Worm (Caenorhabditis elegans) whole organism, late embryonic: ENCODE measurements around the gene sid-2.

Experiments used
- C08G9.2 ChIP-seq: sonication (generic microtip); optimal IDR thresholded peaks from 2 replicates; lab custom pipeline; 2016; ENCODE audit warnings: mild to moderate bottlenecking, missing genetic modification characterization, moderate library complexity, missing compliant biosample characterization
- F13H6.1 ChIP-seq: sonication (generic microtip); optimal IDR thresholded peaks from 2 replicates; lab custom pipeline; 2016; ENCODE audit warnings: missing genetic modification characterization, missing compliant biosample characterization
- T23F11.4 ChIP-seq: fragments of 200-800 bp; sonication (Bioruptor generic); optimal IDR thresholded peaks from 2 replicates; lab custom pipeline; 2018; ENCODE audit warnings: mild to moderate bottlenecking, missing genetic modification characterization, missing compliant biosample characterization
- ahr-1 ChIP-seq: sonication (generic microtip); optimal IDR thresholded peaks from 2 replicates; lab custom pipeline; 2016; ENCODE audit warnings: missing genetic modification characterization, missing compliant biosample characterization
- ama-1 ChIP-seq: fragments of 150-350 bp; optimal IDR thresholded peaks from 2 replicates; lab custom pipeline; 2014
- ceh-18 ChIP-seq: sonication (generic microtip); optimal IDR thresholded peaks from 2 replicates; lab custom pipeline; 2016; ENCODE audit warnings: missing genetic modification characterization, missing compliant biosample characterization
- ceh-19 ChIP-seq: fragments of 200-800 bp; sonication (Bioruptor generic); optimal IDR thresholded peaks from 2 replicates; lab custom pipeline; 2018; ENCODE audit warnings: mild to moderate bottlenecking, missing genetic modification characterization, missing compliant biosample characterization
- ceh-2 ChIP-seq: sonication (generic microtip); optimal IDR thresholded peaks from 2 replicates; lab custom pipeline; 2016; ENCODE audit warnings: missing genotype, missing genetic modification characterization, missing compliant biosample characterization
- ceh-31 ChIP-seq: sonication (generic microtip); optimal IDR thresholded peaks from 2 replicates; lab custom pipeline; 2016; ENCODE audit warnings: missing genetic modification characterization, missing compliant biosample characterization
- ceh-34 ChIP-seq: sonication (generic microtip); optimal IDR thresholded peaks from 2 replicates; lab custom pipeline; 2016; ENCODE audit warnings: mild to moderate bottlenecking, missing genetic modification characterization, missing compliant biosample characterization
- ceh-45 ChIP-seq: fragments of 200-800 bp; sonication (Bioruptor generic); IDR thresholded peaks from 2 replicates; pipeline ENCODE4 v1.3.6; 2022; ENCODE audit warnings: missing genetic modification reagents, missing genetic modification characterization, missing compliant biosample characterization
- ceh-48 ChIP-seq: sonication (generic microtip); optimal IDR thresholded peaks from 2 replicates; lab custom pipeline; 2016; ENCODE audit warnings: missing genetic modification characterization, inconsistent platforms, missing compliant biosample characterization
- dve-1 ChIP-seq: sonication (generic microtip); optimal IDR thresholded peaks from 2 replicates; lab custom pipeline; 2017; ENCODE audit warnings: antibody characterized with exemption, mild to moderate bottlenecking, missing genetic modification characterization, missing compliant biosample characterization
- elt-2 ChIP-seq: sonication (generic microtip); optimal IDR thresholded peaks from 2 replicates; lab custom pipeline; 2016; ENCODE audit warnings: missing genetic modification reagents, missing genetic modification characterization, missing compliant biosample characterization
- elt-4 ChIP-seq: sonication (generic microtip); optimal IDR thresholded peaks from 2 replicates; lab custom pipeline; 2016; ENCODE audit warnings: missing genetic modification characterization, missing compliant biosample characterization
- gmeb-2 ChIP-seq: sonication (generic microtip); optimal IDR thresholded peaks from 2 replicates; lab custom pipeline; 2016; ENCODE audit warnings: missing genetic modification characterization, inconsistent platforms, missing compliant biosample characterization
- hlh-13 ChIP-seq: fragments of 200-800 bp; sonication (Bioruptor generic); optimal IDR thresholded peaks from 2 replicates; lab custom pipeline; 2018; ENCODE audit warnings: mild to moderate bottlenecking, missing genetic modification characterization, missing compliant biosample characterization
- hlh-30 ChIP-seq: sonication (generic microtip); optimal IDR thresholded peaks from 2 replicates; lab custom pipeline; 2017; ENCODE audit warnings: antibody characterized with exemption, missing genetic modification characterization, missing compliant biosample characterization; ENCODE audit not compliant: insufficient read depth
- hlh-8 ChIP-seq: sonication (generic microtip); optimal IDR thresholded peaks from 2 replicates; lab custom pipeline; 2016; ENCODE audit warnings: missing genotype, missing genetic modification characterization, missing compliant biosample characterization
- lim-6 ChIP-seq: sonication (generic microtip); optimal IDR thresholded peaks from 2 replicates; lab custom pipeline; 2016; ENCODE audit warnings: missing genetic modification characterization, missing compliant biosample characterization
- lin-11 ChIP-seq: fragments of 200-800 bp; sonication (Bioruptor generic); optimal IDR thresholded peaks from 2 replicates; lab custom pipeline; 2018; ENCODE audit warnings: mild to moderate bottlenecking, missing genetic modification characterization, missing compliant biosample characterization
- madf-2 ChIP-seq: sonication (generic microtip); optimal IDR thresholded peaks from 2 replicates; lab custom pipeline; 2017; ENCODE audit warnings: missing genetic modification characterization, missing compliant biosample characterization
- nfya-1 ChIP-seq: sonication (generic microtip); optimal IDR thresholded peaks from 2 replicates; lab custom pipeline; 2017; ENCODE audit warnings: missing genetic modification characterization, mild to moderate bottlenecking, missing compliant biosample characterization, antibody characterized with exemption, moderate library complexity
- nhr-11 ChIP-seq: fragments of 150-350 bp; optimal IDR thresholded peaks from 2 replicates; lab custom pipeline; 2014; ENCODE audit warnings: missing biosample characterization, missing genetic modification characterization
- pag-3 ChIP-seq: sonication (generic microtip); optimal IDR thresholded peaks from 2 replicates; lab custom pipeline; 2016; ENCODE audit warnings: missing compliant biosample characterization, missing genetic modification characterization, borderline replicate concordance
- pat-9 ChIP-seq: fragments of 200-800 bp; sonication (Bioruptor generic); optimal IDR thresholded peaks from 2 replicates; lab custom pipeline; 2018; ENCODE audit warnings: mild to moderate bottlenecking, missing genetic modification characterization, moderate library complexity, missing compliant biosample characterization
- pha-4 ChIP-seq: fragments of 150-350 bp; optimal IDR thresholded peaks from 2 replicates; lab custom pipeline; 2018; ENCODE audit warnings: missing biosample characterization, missing genetic modification reagents, missing genetic modification characterization
- pqm-1 ChIP-seq: sonication (generic microtip); optimal IDR thresholded peaks from 2 replicates; lab custom pipeline; 2016; ENCODE audit warnings: missing genetic modification characterization, missing compliant biosample characterization
- sox-4 ChIP-seq: sonication (generic microtip); optimal IDR thresholded peaks from 2 replicates; lab custom pipeline; 2017; ENCODE audit warnings: mild to moderate bottlenecking, missing genetic modification characterization, inconsistent platforms, missing compliant biosample characterization
- tbx-2 ChIP-seq: sonication (generic microtip); optimal IDR thresholded peaks from 2 replicates; lab custom pipeline; 2016; ENCODE audit warnings: missing genetic modification characterization, missing compliant biosample characterization
- ttx-3 ChIP-seq: sonication (generic microtip); optimal IDR thresholded peaks from 2 replicates; lab custom pipeline; 2016; ENCODE audit warnings: missing genetic modification reagents, missing genetic modification characterization, missing compliant biosample characterization
- unc-42 ChIP-seq: sonication (generic microtip); optimal IDR thresholded peaks from 2 replicates; lab custom pipeline; 2016; ENCODE audit warnings: missing genotype, missing genetic modification characterization, missing compliant biosample characterization
- unc-86 ChIP-seq: sonication (generic microtip); optimal IDR thresholded peaks from 2 replicates; lab custom pipeline; 2016; ENCODE audit warnings: missing genetic modification characterization, missing compliant biosample characterization
- zip-5 ChIP-seq: sonication (generic microtip); optimal IDR thresholded peaks from 2 replicates; lab custom pipeline; 2016; ENCODE audit warnings: missing genetic modification characterization, missing compliant biosample characterization
- ztf-16 ChIP-seq: sonication (generic microtip); optimal IDR thresholded peaks from 2 replicates; lab custom pipeline; 2017; ENCODE audit warnings: missing genetic modification characterization, missing compliant biosample characterization

sid-2 gene

DNA sequence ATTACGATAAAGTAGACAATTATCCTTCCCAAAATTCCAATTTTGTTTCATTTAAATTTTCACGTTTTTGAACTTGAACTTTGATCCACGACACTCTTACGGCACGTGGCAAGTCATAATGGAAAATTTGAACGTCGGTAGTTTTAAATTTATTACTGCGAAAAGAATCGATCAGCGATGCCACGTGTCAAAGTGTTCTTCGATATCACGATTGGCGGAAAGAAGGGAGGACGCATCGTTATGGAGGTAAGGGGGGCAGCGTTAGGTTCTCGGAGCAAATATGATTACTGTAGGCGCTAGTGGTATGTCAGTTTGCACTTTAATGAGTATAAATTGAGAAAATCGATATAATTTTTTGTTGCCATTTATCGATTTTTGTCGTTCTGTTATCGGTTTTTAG is 13.3 kb downstream of the sid-2 start, which contains the start of gene cyn-2:
Gene cyn-2 (plus strand): TSS at position 114 of the 400 bp plus-strand sequence.
- TF ChIP-seq nhr-11 (no peak), ceh-18 (tag; lab: Kevin White, UChicago) (no peak), elt-2 (no peak), F13H6.1 (tag; lab: Kevin White, UChicago) (no peak), sox-4 (tag; lab: Kevin White, UChicago) (no peak), pqm-1 (tag; lab: Kevin White, UChicago) (no peak), ceh-34 (tag; lab: Kevin White, UChicago) (no peak), unc-86 (tag; lab: Kevin White, UChicago) (no peak), ceh-45 (GFP tag; lab: Robert Waterston, UW) (no peak), ahr-1 (tag; lab: Kevin White, UChicago) (no peak), hlh-8 (tag; lab: Kevin White, UChicago) (no peak), ceh-48 (tag; lab: Kevin White, UChicago) (no peak)
- TF ChIP-seq, all 69 proteins: peak for 0

DNA sequence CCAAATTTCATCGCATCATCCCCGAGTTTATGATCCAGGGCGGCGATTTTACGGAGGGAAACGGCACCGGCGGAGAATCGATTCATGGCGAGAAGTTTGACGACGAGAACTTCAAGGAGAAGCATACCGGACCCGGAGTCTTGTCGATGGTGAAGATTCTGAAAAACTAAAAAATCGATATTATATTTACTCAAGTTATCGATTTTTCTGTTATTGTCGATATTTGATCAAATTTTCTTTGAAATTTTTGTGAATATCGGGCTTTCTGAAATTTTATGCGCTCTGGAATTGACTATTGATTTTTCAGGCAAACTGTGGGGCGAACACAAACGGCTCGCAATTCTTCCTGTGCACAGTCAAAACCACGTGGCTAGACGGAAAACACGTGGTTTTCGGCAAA is 13.9 kb downstream of the sid-2 start:
- no peak for TF ChIP-seq pat-9 (tag; lab: Kevin White, UChicago)
- no peak for TF ChIP-seq pha-4 (tag; lab: Kevin White, UChicago)
- TF ChIP-seq lin-11 (tag; lab: Kevin White, UChicago) = no peak
- no peak for TF ChIP-seq unc-86 (tag; lab: Kevin White, UChicago)
- TF ChIP-seq elt-2 = no peak
- peak; percentile 9 for TF ChIP-seq ceh-48 (tag; lab: Kevin White, UChicago)

- TF ChIP-seq ztf-16 (tag; lab: Kevin White, UChicago) (no peak), T23F11.4 (GFP tag; lab: Kevin White, UChicago) (no peak), gmeb-2 (tag; lab: Kevin White, UChicago) (no peak), dve-1 (peak; percentile 4), sox-4 (tag; lab: Kevin White, UChicago) (no peak), hlh-30 (tag; lab: Kevin White, UChicago) (no peak), zip-5 (tag; lab: Kevin White, UChicago) (no peak), elt-2 (peak; percentile 54), nfya-1 (tag; lab: Kevin White, UChicago) (peak; percentile 27)
- TF ChIP-seq, all 69 proteins: peak for 3
Observed at ce11 chrIII:13694048-13694447, 14.8 kb downstream of the sid-2 start.

DNA sequence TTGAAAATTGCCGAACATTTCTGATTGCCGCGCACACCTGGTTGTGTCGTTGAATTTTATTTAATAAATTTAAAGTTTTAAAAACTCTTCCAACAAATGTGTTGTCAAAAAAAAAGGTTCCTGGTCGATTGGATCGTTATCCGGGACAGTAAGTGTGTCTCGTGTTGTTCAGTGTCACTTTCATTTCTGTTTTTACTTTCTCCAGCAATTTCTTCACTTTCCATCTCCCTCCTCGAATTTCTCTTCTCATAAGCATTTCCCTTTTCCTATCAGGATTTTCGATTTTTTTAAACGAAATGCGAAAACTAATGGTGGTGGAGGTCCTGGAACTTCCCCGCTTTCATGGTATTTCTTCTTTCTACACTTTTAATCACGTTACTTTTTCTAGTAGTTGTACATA is 16.3 kb downstream of the sid-2 start:
- TF ChIP-seq pag-3 = no peak
- TF ChIP-seq lin-11 (tag; lab: Kevin White, UChicago) = no peak
- TF ChIP-seq hlh-13 (GFP tag; lab: Kevin White, UChicago) = no peak
- no peak for TF ChIP-seq zip-5 (tag; lab: Kevin White, UChicago)

DNA sequence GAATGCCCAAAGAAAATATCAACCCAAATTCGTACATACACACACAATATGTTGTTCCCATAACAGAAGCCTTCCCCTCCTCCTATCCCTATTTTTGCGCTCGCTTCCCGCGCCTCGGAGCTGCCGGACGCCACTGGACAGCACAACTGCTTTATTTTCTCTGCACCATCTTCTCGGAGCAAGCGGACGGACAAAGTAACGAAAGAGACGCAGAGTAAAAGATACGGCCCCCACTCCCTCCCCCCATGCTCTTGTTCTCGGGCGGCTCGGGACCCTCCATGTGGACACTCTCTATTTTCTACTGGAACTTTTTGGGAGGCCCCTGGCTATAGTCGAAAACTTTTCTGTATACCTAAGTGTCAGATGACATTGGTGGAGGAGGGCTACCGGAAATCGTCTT is 18.6 kb downstream of the sid-2 start:
- TF ChIP-seq elt-4 (tag; lab: Kevin White, UChicago) (no peak), hlh-8 (tag; lab: Kevin White, UChicago) (no peak), ceh-31 (tag; lab: Kevin White, UChicago) (peak; percentile 10), C08G9.2 (tag; lab: Kevin White, UChicago) (peak; percentile 7), pha-4 (tag; lab: Kevin White, UChicago) (no peak), lim-6 (tag; lab: Kevin White, UChicago) (no peak), ttx-3 (tag; lab: Kevin White, UChicago) (no peak), madf-2 (tag; lab: Kevin White, UChicago) (no peak), pag-3 (no peak), ceh-2 (tag; lab: Kevin White, UChicago) (peak; percentile 25), hlh-30 (tag; lab: Kevin White, UChicago) (no peak), unc-42 (tag; lab: Kevin White, UChicago) (peak; percentile 3), tbx-2 (tag; lab: Kevin White, UChicago) (peak; percentile 7), ceh-19 (GFP tag; lab: Kevin White, UChicago) (peak; percentile 25), sox-4 (tag; lab: Kevin White, UChicago) (no peak), nfya-1 (tag; lab: Kevin White, UChicago) (peak; percentile 31), unc-86 (tag; lab: Kevin White, UChicago) (no peak), ama-1 (lab: Kevin White, UChicago) (no peak), dve-1 (no peak)
